Fruit fly (Drosophila melanogaster) whole organism, embryonic: Measurements from ENCODE around the gene hfp.

Experiments used
- ATbp ChIP-seq: fragments of 200-800 bp; sonication (Bioruptor generic); optimal IDR thresholded peaks from 2 replicates; lab custom pipeline; 2017; ENCODE audit warnings: missing biosample characterization, mild to moderate bottlenecking, missing genetic modification characterization, missing genetic modification reagents
- Bteb2 ChIP-seq: fragments of 200-800 bp; sonication (Bioruptor generic); optimal IDR thresholded peaks from 2 replicates; lab custom pipeline; 2016; ENCODE audit warnings: missing biosample characterization, missing genetic modification characterization
- CG12659 ChIP-seq: fragments of 200-800 bp; sonication (Bioruptor generic); optimal IDR thresholded peaks from 3 replicates; lab custom pipeline; 2017; ENCODE audit warnings: mild to moderate bottlenecking, missing biosample characterization, missing genetic modification reagents, missing genetic modification characterization
- CG12769 ChIP-seq: fragments of 200-800 bp; sonication (Bioruptor generic); optimal IDR thresholded peaks from 2 replicates; lab custom pipeline; 2019; ENCODE audit warnings: missing biosample characterization, mild to moderate bottlenecking, missing genetic modification characterization, moderate library complexity
- CG13424 ChIP-seq: fragments of 200-800 bp; sonication (Bioruptor generic); optimal IDR thresholded peaks from 2 replicates; lab custom pipeline; 2019; ENCODE audit warnings: missing biosample characterization, mild to moderate bottlenecking, missing genetic modification characterization, moderate library complexity
- CG1647 ChIP-seq: fragments of 200-800 bp; sonication (Bioruptor generic); optimal IDR thresholded peaks from 3 replicates; lab custom pipeline; 2016; ENCODE audit warnings: missing biosample characterization, missing genetic modification characterization
- CG17186 ChIP-seq: fragments of 200-800 bp; sonication (Bioruptor generic); optimal IDR thresholded peaks from 3 replicates; lab custom pipeline; 2017; ENCODE audit warnings: missing biosample characterization, missing genetic modification reagents, missing genetic modification characterization
- CG17829 ChIP-seq: fragments of 200-800 bp; optimal IDR thresholded peaks from 2 replicates; lab custom pipeline; 2019; ENCODE audit warnings: missing biosample characterization, mild to moderate bottlenecking, missing genetic modification characterization, moderate library complexity
- CG18476 ChIP-seq: fragments of 200-800 bp; sonication (Bioruptor generic); optimal IDR thresholded peaks from 2 replicates; lab custom pipeline; 2016; ENCODE audit warnings: missing biosample characterization, mild to moderate bottlenecking, missing genetic modification characterization
- CG2712 ChIP-seq: fragments of 200-800 bp; optimal IDR thresholded peaks from 3 replicates; lab custom pipeline; 2019; ENCODE audit warnings: missing biosample characterization, mild to moderate bottlenecking, missing genetic modification characterization, moderate library complexity
- CG31388 ChIP-seq: fragments of 200-800 bp; sonication (Bioruptor generic); optimal IDR thresholded peaks from 2 replicates; lab custom pipeline; 2016; ENCODE audit warnings: missing biosample characterization, missing genetic modification characterization
- CG32532 ChIP-seq: fragments of 200-800 bp; sonication (Bioruptor generic); IDR thresholded peaks from 2 replicates; pipeline ENCODE4 v1.3.6; 2022; ENCODE audit warnings: missing biosample characterization, missing genetic modification characterization
- CG4360 ChIP-seq: fragments of 200-800 bp; sonication (Bioruptor generic); IDR thresholded peaks from 2 replicates; pipeline ENCODE4 v1.3.6; 2022; ENCODE audit warnings: missing biosample characterization, missing genetic modification characterization
- CG4617 ChIP-seq: fragments of 200-800 bp; sonication (Bioruptor generic); optimal IDR thresholded peaks from 3 replicates; lab custom pipeline; 2016; ENCODE audit warnings: missing biosample characterization, missing genetic modification characterization, borderline replicate concordance
- CG6175 ChIP-seq: fragments of 200-800 bp; sonication (Bioruptor generic); IDR thresholded peaks from 3 replicates; pipeline ENCODE4 v1.3.6; 2022; ENCODE audit warnings: missing biosample characterization, missing genetic modification characterization
- CG6854 ChIP-seq: fragments of 200-800 bp; sonication (Bioruptor generic); optimal IDR thresholded peaks from 3 replicates; lab custom pipeline; 2017; ENCODE audit warnings: missing biosample characterization, mild to moderate bottlenecking, missing genetic modification characterization
- CG7963 ChIP-seq: fragments of 200-800 bp; sonication (Bioruptor generic); IDR thresholded peaks from 3 replicates; pipeline ENCODE4 v1.3.6; 2022; ENCODE audit warnings: missing biosample characterization, missing genetic modification characterization; ENCODE audit not compliant: partially characterized antibody
- CG8924 ChIP-seq: fragments of 200-800 bp; optimal IDR thresholded peaks from 3 replicates; lab custom pipeline; 2019; ENCODE audit warnings: missing biosample characterization, mild to moderate bottlenecking, missing genetic modification characterization, moderate library complexity
- CrebB ChIP-seq: fragments of 200-800 bp; sonication (Bioruptor generic); optimal IDR thresholded peaks from 3 replicates; lab custom pipeline; 2018; ENCODE audit warnings: missing biosample characterization, mild to moderate bottlenecking, missing genetic modification characterization
- Dp ChIP-seq: fragments of 200-800 bp; sonication (Bioruptor generic); optimal IDR thresholded peaks from 2 replicates; lab custom pipeline; 2018; ENCODE audit warnings: missing biosample characterization, mild to moderate bottlenecking, missing genetic modification characterization, moderate library complexity
- E2f1 ChIP-seq: fragments of 200-800 bp; sonication (Bioruptor generic); IDR thresholded peaks from 2 replicates; pipeline ENCODE4 v1.3.6; 2022; ENCODE audit warnings: missing biosample characterization, missing genetic modification characterization
- Gsc ChIP-seq: fragments of 200-800 bp; sonication (Bioruptor generic); IDR thresholded peaks from 2 replicates; pipeline ENCODE4 v1.3.6; 2022; ENCODE audit warnings: missing biosample characterization, missing genetic modification characterization
- Hr3 ChIP-seq: fragments of 200-800 bp; sonication (Bioruptor generic); optimal IDR thresholded peaks from 3 replicates; lab custom pipeline; 2016; ENCODE audit warnings: missing biosample characterization, missing genetic modification characterization
- Ravus ChIP-seq: fragments of 200-800 bp; sonication (Bioruptor generic); IDR thresholded peaks from 2 replicates; pipeline ENCODE4 v1.3.6; 2022; ENCODE audit warnings: missing biosample characterization, missing genetic modification characterization
- Sox102F ChIP-seq: fragments of 200-800 bp; sonication (Bioruptor generic); optimal IDR thresholded peaks from 2 replicates; lab custom pipeline; 2018; ENCODE audit warnings: missing biosample characterization, mild to moderate bottlenecking, missing genetic modification characterization, moderate library complexity
- Sry-β ChIP-seq: fragments of 200-800 bp; sonication (Bioruptor generic); optimal IDR thresholded peaks from 2 replicates; lab custom pipeline; 2018; ENCODE audit warnings: missing biosample characterization, mild to moderate bottlenecking, missing genetic modification characterization, moderate library complexity
- Sry-δ ChIP-seq: fragments of 200-800 bp; sonication (Bioruptor generic); optimal IDR thresholded peaks from 2 replicates; lab custom pipeline; 2016; ENCODE audit warnings: missing biosample characterization, missing genetic modification characterization
- Tbp ChIP-seq: fragments of >200 bp; optimal IDR thresholded peaks from 2 replicates; lab custom pipeline; 2018; ENCODE audit warnings: missing biosample characterization, missing genetic modification characterization
- Usf ChIP-seq: fragments of 200-800 bp; sonication (Bioruptor generic); optimal IDR thresholded peaks from 2 replicates; lab custom pipeline; 2017; ENCODE audit warnings: missing genotype, missing biosample characterization, missing genetic modification characterization
- ase ChIP-seq: fragments of 200-800 bp; sonication (Bioruptor generic); IDR thresholded peaks from 3 replicates; pipeline ENCODE4 v1.3.6; 2022; ENCODE audit warnings: missing biosample characterization, missing genetic modification characterization
- jing ChIP-seq: fragments of 200-800 bp; sonication (Bioruptor generic); optimal IDR thresholded peaks from 2 replicates; lab custom pipeline; 2018; ENCODE audit warnings: missing biosample characterization, mild to moderate bottlenecking, missing genetic modification characterization
- kah ChIP-seq: fragments of 200-800 bp; sonication (Bioruptor generic); optimal IDR thresholded peaks from 2 replicates; lab custom pipeline; 2018; ENCODE audit warnings: missing biosample characterization, mild to moderate bottlenecking, missing genetic modification characterization
- knrl ChIP-seq: fragments of 200-800 bp; sonication (Bioruptor generic); IDR thresholded peaks from 3 replicates; pipeline ENCODE4 v1.3.6; 2022; ENCODE audit warnings: missing biosample characterization, missing genetic modification characterization; ENCODE audit not compliant: partially characterized antibody
- lmd ChIP-seq: fragments of 200-800 bp; sonication (Bioruptor generic); IDR thresholded peaks from 2 replicates; pipeline ENCODE4 v1.3.6; 2022; ENCODE audit warnings: missing biosample characterization, missing genetic modification characterization
- mam ChIP-seq: fragments of 200-800 bp; sonication (Bioruptor generic); optimal IDR thresholded peaks from 3 replicates; lab custom pipeline; 2016; ENCODE audit warnings: missing biosample characterization, missing genetic modification characterization
- nerfin-1 ChIP-seq: fragments of 200-800 bp; sonication (Bioruptor generic); optimal IDR thresholded peaks from 3 replicates; lab custom pipeline; 2019; ENCODE audit warnings: missing biosample characterization, mild to moderate bottlenecking, missing genetic modification characterization, moderate library complexity
- org-1 ChIP-seq: fragments of 200-800 bp; sonication (Bioruptor generic); optimal IDR thresholded peaks from 2 replicates; lab custom pipeline; 2017; ENCODE audit warnings: missing biosample characterization, missing genetic modification characterization
- pb ChIP-seq: fragments of 200-800 bp; sonication (Bioruptor generic); optimal IDR thresholded peaks from 3 replicates; lab custom pipeline; 2016; ENCODE audit warnings: missing biosample characterization, missing genetic modification characterization
- pum ChIP-seq: fragments of 200-800 bp; sonication (Bioruptor generic); optimal IDR thresholded peaks from 2 replicates; lab custom pipeline; 2016; ENCODE audit warnings: missing biosample characterization, missing genetic modification characterization
- rib ChIP-seq: fragments of 200-800 bp; sonication (Bioruptor generic); IDR thresholded peaks from 2 replicates; pipeline ENCODE4 v1.3.6; 2022; ENCODE audit warnings: missing biosample characterization, missing genetic modification characterization
- sc ChIP-seq, 3 experiments: fragments of >200 bp in 2 of 3; fragments of 200-800 bp in 1 of 3; sonication (Bioruptor generic) in 1 of 3; optimal IDR thresholded peaks; 2 replicates in 2 of 3; 3 replicates in 1 of 3; lab custom pipeline; 2017; ENCODE audit warnings: mild to moderate bottlenecking in 1 of 3, missing biosample characterization in 1 of 3, missing genetic modification characterization in 1 of 3, missing genetic modification reagents in 1 of 3
- shn ChIP-seq: fragments of 200-800 bp; sonication (Bioruptor generic); optimal IDR thresholded peaks from 3 replicates; lab custom pipeline; 2016; ENCODE audit warnings: missing biosample characterization, missing genetic modification characterization
- slp2 ChIP-seq: fragments of 200-800 bp; sonication (Bioruptor generic); optimal IDR thresholded peaks from 2 replicates; lab custom pipeline; 2016; ENCODE audit warnings: missing biosample characterization, missing genetic modification characterization
- so ChIP-seq: fragments of 200-800 bp; sonication (Bioruptor generic); IDR thresholded peaks from 3 replicates; pipeline ENCODE4 v1.3.6; 2022; ENCODE audit warnings: missing biosample characterization, missing genetic modification characterization
- tio ChIP-seq: fragments of 200-800 bp; sonication (Bioruptor generic); optimal IDR thresholded peaks from 2 replicates; lab custom pipeline; 2017; ENCODE audit warnings: missing biosample characterization, missing genetic modification characterization, inconsistent platforms
- trem ChIP-seq: fragments of 200-800 bp; optimal IDR thresholded peaks from 3 replicates; lab custom pipeline; 2019; ENCODE audit warnings: missing biosample characterization, mild to moderate bottlenecking, missing genetic modification characterization, moderate library complexity
- vnd ChIP-seq: fragments of 200-800 bp; sonication (Bioruptor generic); IDR thresholded peaks from 3 replicates; pipeline ENCODE4 v1.3.6; 2022; ENCODE audit warnings: missing biosample characterization, missing genetic modification characterization; ENCODE audit not compliant: partially characterized antibody
- z ChIP-seq: fragments of 200-800 bp; sonication (Bioruptor generic); IDR thresholded peaks from 3 replicates; pipeline ENCODE4 v1.3.6; 2022; ENCODE audit warnings: missing biosample characterization, missing genetic modification characterization
- zfh2 ChIP-seq: fragments of 200-800 bp; sonication (Bioruptor generic); optimal IDR thresholded peaks from 2 replicates; lab custom pipeline; 2016; ENCODE audit warnings: missing biosample characterization, missing genetic modification characterization

The hfp gene

DNA sequence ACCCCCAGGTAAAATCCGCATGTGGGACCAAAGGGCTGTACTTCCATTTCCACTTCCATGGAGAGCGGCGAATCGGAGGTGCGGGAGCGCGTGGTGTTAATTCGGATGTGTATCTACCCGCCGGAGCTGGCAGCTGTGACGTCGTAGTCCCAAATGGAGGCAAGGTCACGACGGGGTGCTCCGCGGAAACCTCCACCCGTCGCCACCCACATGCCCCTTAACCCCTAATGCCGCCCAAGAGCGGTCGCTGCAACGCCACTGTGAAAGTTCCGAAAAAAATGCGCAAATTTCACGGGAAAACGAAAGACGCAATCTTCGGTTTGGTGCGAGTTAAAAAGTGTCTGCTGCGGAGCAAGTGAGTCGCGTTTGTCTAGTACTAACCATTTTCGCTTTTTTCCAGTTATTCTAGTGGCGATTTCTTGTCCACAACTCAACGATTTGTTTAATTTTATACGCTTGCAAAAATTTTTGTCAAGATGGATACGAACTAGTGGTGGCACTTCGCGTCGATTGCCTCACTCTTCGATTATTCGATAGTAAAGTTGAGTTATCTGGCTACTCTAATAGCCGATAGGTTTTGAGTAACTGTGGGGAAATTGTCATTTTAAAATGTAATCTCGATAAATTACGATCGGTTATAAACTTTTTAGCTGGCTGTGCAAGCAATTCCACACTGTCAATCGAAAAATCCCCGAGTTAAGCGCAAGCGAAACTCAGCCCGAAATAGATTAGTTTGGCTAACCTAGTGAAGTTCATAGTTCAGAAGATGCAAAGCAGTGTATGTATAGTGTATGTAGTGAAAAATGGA, at the start of gene hfp, which contains the start of gene Psa (continued):
- TF ChIP-seq CG4617 (GFP tag; lab: Kevin White, UChicago) = peak; percentile 61
- no peak for TF ChIP-seq CG32532
- TF ChIP-seq pb (GFP tag; lab: Kevin White, UChicago) = no peak
- TF ChIP-seq CG8924 = peak; percentile 42
- TF ChIP-seq E2f1 (GFP tag; lab: Robert Waterston, UW) = no peak
- TF ChIP-seq slp2 = no peak
- no peak for TF ChIP-seq Tbp
- TF ChIP-seq zfh2 (GFP tag; lab: Kevin White, UChicago) = no peak
- TF ChIP-seq CG13424 (tag; lab: Kevin White, UChicago) = no peak
- no peak for TF ChIP-seq ase
- TF ChIP-seq CG2712 (tag; lab: Kevin White, UChicago) = peak; percentile 4
- peak; percentile 50 for TF ChIP-seq CG12659 (GFP tag; lab: Kevin White, UChicago)
- TF ChIP-seq Sry-δ (GFP tag; lab: Kevin White, UChicago) = peak; percentile 90
- TF ChIP-seq vnd (GFP tag; lab: Robert Waterston, UW) = peak; percentile 66
- TF ChIP-seq sc (optimal IDR thresholded peaks at IDR 0.05; lab: Kevin White, UChicago) = no peak
- TF ChIP-seq sc (GFP tag; optimal IDR thresholded peaks at IDR 0.05; lab: Kevin White, UChicago) = no peak
- TF ChIP-seq CG18476 (GFP tag; lab: Kevin White, UChicago) = no peak
- no peak for TF ChIP-seq Hr3 (GFP tag; lab: Kevin White, UChicago)
- TF ChIP-seq Gsc (GFP tag; lab: Robert Waterston, UW) = no peak
- TF ChIP-seq CG6175 (GFP tag; lab: Robert Waterston, UW) = no peak
- no peak for TF ChIP-seq CG17186 (GFP tag; lab: Kevin White, UChicago)
- TF ChIP-seq Bteb2 (GFP tag; lab: Kevin White, UChicago) = no peak
- TF ChIP-seq CG31388 = no peak
- no peak for TF ChIP-seq lmd (GFP tag; lab: Robert Waterston, UW)
- no peak for TF ChIP-seq z (GFP tag; lab: Robert Waterston, UW)
- TF ChIP-seq Ravus (GFP tag; lab: Robert Waterston, UW) = no peak
- no peak for TF ChIP-seq jing (GFP tag; lab: Kevin White, UChicago)
- peak; percentile 79 for TF ChIP-seq Dp
- peak; percentile 54 for TF ChIP-seq trem
- no peak for TF ChIP-seq Sry-β (GFP tag; lab: Kevin White, UChicago)
- no peak for TF ChIP-seq mam
- no peak for TF ChIP-seq shn (GFP tag; lab: Kevin White, UChicago)
- TF ChIP-seq Usf (GFP tag; lab: Kevin White, UChicago) = no peak
- peak; percentile 51; the same call in 1 of the 3 replicates for TF ChIP-seq knrl (GFP tag; lab: Robert Waterston, UW)
- TF ChIP-seq ATbp = no peak
- TF ChIP-seq CG17829 = peak; percentile 32
- 0 out of 3 replicates have a peak, but pooled peaks have one; percentile 37 for TF ChIP-seq so (GFP tag; lab: Robert Waterston, UW)
- no peak for TF ChIP-seq CG1647 (GFP tag; lab: Kevin White, UChicago)
- TF ChIP-seq rib = 0 out of 2 replicates have a peak, but pooled peaks have one; percentile 9
- TF ChIP-seq CrebB (tag; lab: Kevin White, UChicago) = peak; percentile 37
- no peak for TF ChIP-seq CG6854
- peak; percentile 76 for TF ChIP-seq CG7963
- TF ChIP-seq Sox102F = no peak
- no peak for TF ChIP-seq org-1 (GFP tag; lab: Kevin White, UChicago)
- TF ChIP-seq kah (GFP tag; lab: Kevin White, UChicago) = no peak
- no peak for TF ChIP-seq nerfin-1 (tag; lab: Kevin White, UChicago)
- no peak for TF ChIP-seq tio (GFP tag; lab: Kevin White, UChicago)
- no peak for TF ChIP-seq CG12769 (tag; lab: Kevin White, UChicago)
- TF ChIP-seq CG4360 (GFP tag; lab: Robert Waterston, UW) = no peak
- no peak for TF ChIP-seq pum (GFP tag; lab: Kevin White, UChicago)
